Worm (Caenorhabditis elegans): ENCODE measurements around the gene ugt-21.

Gene ugt-21

ce11 chrIV:9459224-9459781 lies 40.8 kb upstream of the ugt-21 start, which contains the start of gene copb-2 (continued):
- TF ChIP-seq ama-1 (optimal IDR thresholded peaks at IDR 0.05) (peak; percentile 10), nhr-28 (tag; optimal IDR thresholded peaks at IDR 0.05) (peak; percentile 30), daf-16 (GFP tag; optimal IDR thresholded peaks at IDR 0.05) (no peak), daf-16 (tag; optimal IDR thresholded peaks at IDR 0.05) (peak; percentile 34), dpl-1 (GFP tag; optimal IDR thresholded peaks at IDR 0.05) (peak; percentile 58), nhr-102 (tag; optimal IDR thresholded peaks at IDR 0.05) (no peak)

- TF ChIP-seq pha-4 (GFP tag; IDR thresholded peaks at IDR 0.05) (no peak), pha-4 (tag; optimal IDR thresholded peaks at IDR 0.05) (no peak), F49E8.2 (tag; optimal IDR thresholded peaks at IDR 0.05; ENCODE audit: borderline replicate concordance) (peak; percentile 58), ceh-44 (GFP tag; IDR thresholded peaks at IDR 0.05) (no peak), Y5F2A.4 (GFP tag; optimal IDR thresholded peaks at IDR 0.05) (no peak), snpc-4 (tag; optimal IDR thresholded peaks at IDR 0.05) (peak; percentile 32), nhr-11 (tag; optimal IDR thresholded peaks at IDR 0.05) (no peak), snpc-1.2 (GFP tag; IDR thresholded peaks at IDR 0.05) (peak; percentile 90), F26F4.8 (GFP tag; conservative IDR thresholded peaks at IDR 0.05) (no peak), aha-1 (tag) (peak; percentile 61), lin-38 (GFP tag; IDR thresholded peaks at IDR 0.05) (peak; percentile 29; the same call in 1 of the 2 replicates), mdl-1 (tag; optimal IDR thresholded peaks at IDR 0.05) (no peak), zfp-3 (GFP tag; conservative IDR thresholded peaks at IDR 0.05) (no peak)
Observed at ce11 chrIV:9464345-9464783, 35.7 kb upstream of the ugt-21 start.

- TF ChIP-seq zag-1 (tag; optimal IDR thresholded peaks at IDR 0.05) (no peak), lin-13 (GFP tag; optimal IDR thresholded peaks at IDR 0.05) (no peak), T20F7.1 (GFP tag; optimal IDR thresholded peaks at IDR 0.05) (no peak), hmg-1.1 (GFP tag; IDR thresholded peaks at IDR 0.05) (no peak), T26A8.4 (GFP tag; IDR thresholded peaks at IDR 0.05) (no peak), tag-97 (GFP tag; IDR thresholded peaks at IDR 0.05) (no peak), ZK337.2 (GFP tag; IDR thresholded peaks at IDR 0.05) (no peak), ceh-62 (tag; optimal IDR thresholded peaks at IDR 0.05) (no peak), nhr-28 (tag; optimal IDR thresholded peaks at IDR 0.05) (no peak), jun-1 (tag; optimal IDR thresholded peaks at IDR 0.05) (no peak), pqm-1 (tag; optimal IDR thresholded peaks at IDR 0.05) (no peak), Y105C5A.15 (GFP tag; IDR thresholded peaks at IDR 0.05) (no peak), F10B5.3 (tag; optimal IDR thresholded peaks at IDR 0.05) (no peak), nhr-25 (tag; optimal IDR thresholded peaks at IDR 0.05; ENCODE audit: borderline replicate concordance, insufficient read depth) (no peak), zip-11 (GFP tag; IDR thresholded peaks at IDR 0.05) (no peak), hlh-30 (tag; optimal IDR thresholded peaks at IDR 0.05; ENCODE audit: insufficient read depth) (no peak), ama-1 (optimal IDR thresholded peaks at IDR 0.05) (no peak), attf-4 (tag; optimal IDR thresholded peaks at IDR 0.05) (no peak)
Observed at ce11 chrIV:9467418-9467817, 32.7 kb upstream of the ugt-21 start, which contains the start of gene F38E11.6. TSS of gene F38E11.6 (minus strand) at chrIV:9467518.

- no peak for TF ChIP-seq nhr-237 (tag; optimal IDR thresholded peaks at IDR 0.05)
Observed at ce11 chrIV:9469293-9469692, 30.8 kb upstream of the ugt-21 start.
